Fruit fly (Drosophila melanogaster) whole organism, wandering third instar larva: ENCODE measurements around the gene mei-217.

Experiments used
- Dfd ChIP-seq: fragments of >200 bp; optimal IDR thresholded peaks from 2 replicates; lab custom pipeline; 2017; ENCODE audit warnings: missing biosample characterization, missing genetic modification characterization
- Jra ChIP-seq: sonication (Bioruptor generic); optimal IDR thresholded peaks from 2 replicates; lab custom pipeline; 2016; ENCODE audit warnings: missing biosample characterization, missing genetic modification characterization
- Myc ChIP-seq: fragments of >200 bp; optimal IDR thresholded peaks from 2 replicates; lab custom pipeline; 2017
- OdsH ChIP-seq: fragments of 200-800 bp; sonication (Bioruptor generic); optimal IDR thresholded peaks from 2 replicates; lab custom pipeline; 2016; ENCODE audit warnings: missing biosample characterization, mild to moderate bottlenecking, missing genetic modification characterization
- Sp1 ChIP-seq: fragments of 200-800 bp; sonication (Bioruptor generic); optimal IDR thresholded peaks from 3 replicates; lab custom pipeline; 2019; ENCODE audit warnings: missing biosample characterization, mild to moderate bottlenecking, missing genetic modification characterization, moderate library complexity
- Vsx2 ChIP-seq: fragments of 200-300, 225-300 bp; sonication (Bioruptor generic); optimal IDR thresholded peaks from 2 replicates; lab custom pipeline; 2018; ENCODE audit warnings: missing biosample characterization, missing genetic modification characterization; ENCODE audit not compliant: partially characterized antibody
- lola ChIP-seq: fragments of >200 bp; optimal IDR thresholded peaks from 2 replicates; lab custom pipeline; 2017; ENCODE audit warnings: missing biosample characterization, missing genetic modification characterization
- pan ChIP-seq: fragments of >200 bp; optimal IDR thresholded peaks from 2 replicates; lab custom pipeline; 2017
- sage ChIP-seq: fragments of 200-800 bp; sonication (Bioruptor generic); optimal IDR thresholded peaks from 2 replicates; lab custom pipeline; 2016; ENCODE audit warnings: missing biosample characterization, mild to moderate bottlenecking, missing genetic modification characterization
- sv ChIP-seq: fragments of 200-800 bp; sonication (Bioruptor generic); optimal IDR thresholded peaks from 3 replicates; lab custom pipeline; 2016; ENCODE audit warnings: missing biosample characterization, missing genetic modification characterization
- woc ChIP-seq: sonication (Bioruptor generic); optimal IDR thresholded peaks from 2 replicates; lab custom pipeline; 2016; ENCODE audit warnings: missing biosample characterization, mild to moderate bottlenecking, missing genetic modification characterization

DNA sequence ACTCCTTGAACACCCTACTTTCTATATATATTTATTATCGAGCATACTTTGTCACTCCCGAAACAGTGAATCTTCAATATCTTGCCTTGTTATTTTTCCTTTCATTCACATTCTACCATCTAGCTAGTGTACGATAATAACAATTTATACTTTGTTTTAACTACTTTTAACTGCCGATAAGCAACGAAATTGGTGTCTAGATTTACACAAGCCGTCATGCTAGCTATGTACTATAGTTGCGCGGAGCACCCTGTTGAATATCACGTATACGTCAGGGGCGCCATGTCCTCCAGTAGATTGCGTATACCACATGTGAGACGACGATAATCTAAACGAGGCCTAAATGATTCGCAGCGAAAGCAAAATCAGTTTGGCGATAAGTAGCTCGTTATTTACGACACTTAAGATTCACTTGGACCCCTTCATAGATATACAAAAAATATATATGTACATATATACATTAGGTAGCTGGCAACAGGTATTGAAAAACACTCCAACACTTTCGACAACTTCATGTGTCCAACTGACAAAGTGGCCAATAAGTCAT, 48.8 kb downstream of the mei-217 start:
- TF ChIP-seq Myc (lab: Kevin White, UChicago) (no peak), Dfd (GFP tag; lab: Kevin White, UChicago) (no peak), lola (GFP tag; lab: Kevin White, UChicago) (no peak), Jra (GFP tag; lab: Kevin White, UChicago) (no peak), Sp1 (no peak), OdsH (GFP tag; lab: Kevin White, UChicago) (no peak), sage (GFP tag; lab: Kevin White, UChicago) (no peak), pan (lab: Kevin White, UChicago) (no peak), Vsx2 (no peak), sv (GFP tag; lab: Kevin White, UChicago) (no peak), woc (GFP tag; lab: Kevin White, UChicago) (no peak)
